Worm (Caenorhabditis elegans) whole organism, L4 larva: ENCODE data around the gene swd-2.1.

Experiments used
- T26A8.4 ChIP-seq: fragments of 200-800 bp; sonication (Bioruptor generic); IDR thresholded peaks from 2 replicates; pipeline ENCODE4 v1.3.6; 2022; ENCODE audit warnings: missing genetic modification characterization, missing compliant biosample characterization
- aly-2 ChIP-seq: sonication (generic microtip); optimal IDR thresholded peaks from 2 replicates; lab custom pipeline; 2018; ENCODE audit warnings: missing biosample characterization, missing genetic modification characterization
- lin-15B ChIP-seq: fragments of 150-350 bp; sonication (generic microtip); optimal IDR thresholded peaks from 3 replicates; lab custom pipeline; 2014; ENCODE audit warnings: missing biosample characterization, missing genetic modification characterization
- lin-39 ChIP-seq: fragments of 150-350 bp; optimal IDR thresholded peaks from 2 replicates; lab custom pipeline; 2014; ENCODE audit warnings: missing biosample characterization, missing genetic modification reagents, missing genetic modification characterization
- skn-1 ChIP-seq: fragments of 150-350 bp; optimal IDR thresholded peaks from 2 replicates; lab custom pipeline; 2014; ENCODE audit warnings: missing biosample characterization, missing genetic modification characterization
- spr-3 ChIP-seq: fragments of 200-800 bp; sonication (Bioruptor generic); optimal IDR thresholded peaks from 2 replicates; lab custom pipeline; 2018; ENCODE audit warnings: mild to moderate bottlenecking, missing genetic modification characterization, missing compliant biosample characterization
- unc-39 ChIP-seq: sonication (generic microtip); optimal IDR thresholded peaks from 2 replicates; lab custom pipeline; 2017; ENCODE audit warnings: missing biosample characterization, missing genetic modification characterization
- unc-62 ChIP-seq, 3 experiments: fragments of 150-350 bp in 1 of 3; sonication (generic microtip); optimal IDR thresholded peaks in 2 of 3; peaks in 1 of 3; 1 replicate in 1 of 3; 2 replicates in 2 of 3; lab custom pipeline; 2014 to 2017; ENCODE audit warnings: missing biosample characterization in 3 of 3, missing genetic modification characterization in 3 of 3, missing genetic modification reagents in 3 of 3, missing genotype in 1 of 3
- zag-1 ChIP-seq: fragments of 150-350 bp; optimal IDR thresholded peaks from 2 replicates; lab custom pipeline; 2014; ENCODE audit warnings: missing biosample characterization, missing genetic modification characterization

ce11 chrIV:7800338-7800737, 24.5 kb downstream of the swd-2.1 start:
- TF ChIP-seq skn-1 (tag; lab: Kevin White, UChicago): no peak
- no peak for TF ChIP-seq unc-39 (tag; lab: Kevin White, UChicago)
- no peak for TF ChIP-seq aly-2 (tag; lab: Kevin White, UChicago)
- TF ChIP-seq zag-1 (tag; lab: Kevin White, UChicago): no peak
- TF ChIP-seq T26A8.4: no peak
- no peak for TF ChIP-seq lin-39 (tag; lab: Kevin White, UChicago)
- TF ChIP-seq lin-15B (tag; lab: Kevin White, UChicago): no peak
- TF ChIP-seq spr-3: no peak
- no peak for TF ChIP-seq unc-62 (GFP tag; optimal IDR thresholded peaks at IDR 0.05 in 1 of 2; lab: Kevin White, UChicago)
- TF ChIP-seq unc-62 (tag; optimal IDR thresholded peaks at IDR 0.05; lab: Kevin White, UChicago): no peak
